Worm (Caenorhabditis elegans): Measurements from ENCODE around the gene col-166.

Gene col-166

ce11 chrX:6263194-6263698, 16.6 kb upstream of the col-166 start, which contains the start of gene W05H9.4 (continued):
- TF ChIP-seq dmd-6 (GFP tag; IDR thresholded peaks at IDR 0.05): peak; percentile 8; the same call in 1 of the 2 replicates
- TF ChIP-seq gei-8 (GFP tag; optimal IDR thresholded peaks at IDR 0.05): no peak
- TF ChIP-seq egl-43 (GFP tag; IDR thresholded peaks at IDR 0.05): no peak
- no peak for TF ChIP-seq nhr-76 (tag; optimal IDR thresholded peaks at IDR 0.05)
- peak; percentile 53 for TF ChIP-seq hlh-11 (tag; optimal IDR thresholded peaks at IDR 0.05)
- no peak for TF ChIP-seq Y75B8A.6 (GFP tag; IDR thresholded peaks at IDR 0.05)
- TF ChIP-seq nhr-6 (tag; optimal IDR thresholded peaks at IDR 0.05): no peak
- TF ChIP-seq aha-1 (tag): peak; percentile 97
- TF ChIP-seq ceh-28 (tag; optimal IDR thresholded peaks at IDR 0.05): peak; percentile 65
- no peak for TF ChIP-seq nhr-41 (GFP tag; IDR thresholded peaks at IDR 0.05)
- no peak for TF ChIP-seq zip-2 (tag; optimal IDR thresholded peaks at IDR 0.05)
- peak; percentile 39 for TF ChIP-seq mes-2 (tag; optimal IDR thresholded peaks at IDR 0.05; ENCODE audit: poor library complexity, severe bottlenecking)
- TF ChIP-seq nhr-48 (tag; optimal IDR thresholded peaks at IDR 0.05): no peak
- no peak for TF ChIP-seq nhr-102 (tag; optimal IDR thresholded peaks at IDR 0.05)

- TF ChIP-seq aha-1 (tag) (no peak), Y105C5A.15 (GFP tag; IDR thresholded peaks at IDR 0.05) (no peak), hif-1 (tag; optimal IDR thresholded peaks at IDR 0.05) (no peak), nhr-25 (tag; optimal IDR thresholded peaks at IDR 0.05; ENCODE audit: borderline replicate concordance, insufficient read depth) (no peak), nhr-42 (GFP tag; IDR thresholded peaks at IDR 0.05) (no peak), ztf-7 (tag; optimal IDR thresholded peaks at IDR 0.05) (no peak), set-16 (GFP tag; IDR thresholded peaks at IDR 0.05) (no peak), rbr-2 (tag; optimal IDR thresholded peaks at IDR 0.05) (no peak), ceh-32 (tag; optimal IDR thresholded peaks at IDR 0.05; ENCODE audit: poor library complexity) (no peak), snpc-1.2 (GFP tag; IDR thresholded peaks at IDR 0.05) (no peak), zip-11 (GFP tag; IDR thresholded peaks at IDR 0.05) (no peak), lsy-2 (tag; optimal IDR thresholded peaks at IDR 0.05) (no peak), F44E2.7 (GFP tag; IDR thresholded peaks at IDR 0.05) (no peak), mdl-1 (tag; optimal IDR thresholded peaks at IDR 0.05) (no peak)
Measured at ce11 chrX:6266739-6267138, 13.1 kb upstream of the col-166 start, which contains the start of gene W05H9.2. Gene W05H9.2 (plus strand): TSS chrX:6267039.

ce11 chrX:6271718-6272117, 8.1 kb upstream of the col-166 start, which contains the start of gene lro-1:
Gene lro-1 (plus strand): TSS chrX:6272089.
- TF ChIP-seq hlh-11 (tag; optimal IDR thresholded peaks at IDR 0.05) (peak; percentile 89), zfp-3 (GFP tag; conservative IDR thresholded peaks at IDR 0.05) (no peak), zag-1 (tag; optimal IDR thresholded peaks at IDR 0.05) (no peak), ctbp-1 (GFP tag; IDR thresholded peaks at IDR 0.05) (no peak), unc-62 (GFP tag; optimal IDR thresholded peaks at IDR 0.05 in 1 of 2) (peak in 1 of 2 experiments; percentile 66), unc-62 (tag; optimal IDR thresholded peaks at IDR 0.05) (no peak), php-3 (GFP tag; IDR thresholded peaks at IDR 0.05) (peak; percentile 88), nhr-48 (tag; optimal IDR thresholded peaks at IDR 0.05) (peak; percentile 54), T20F7.1 (GFP tag; optimal IDR thresholded peaks at IDR 0.05) (peak; percentile 56), D1046.2 (GFP tag; IDR thresholded peaks at IDR 0.05) (no peak), daf-16 (GFP tag; optimal IDR thresholded peaks at IDR 0.05) (peak in 1 of 2 experiments; percentile 85), daf-16 (tag; optimal IDR thresholded peaks at IDR 0.05) (peak; percentile 99), spr-3 (GFP tag; optimal IDR thresholded peaks at IDR 0.05) (no peak), nhr-28 (tag; optimal IDR thresholded peaks at IDR 0.05) (peak; percentile 94), nhr-77 (tag; optimal IDR thresholded peaks at IDR 0.05) (peak; percentile 70), ces-1 (GFP tag; optimal IDR thresholded peaks at IDR 0.05) (no peak), F37D6.2 (tag; optimal IDR thresholded peaks at IDR 0.05) (no peak), sdz-12 (GFP tag; optimal IDR thresholded peaks at IDR 0.05) (no peak), dmd-6 (GFP tag; IDR thresholded peaks at IDR 0.05) (peak; percentile 90), nhr-102 (tag; optimal IDR thresholded peaks at IDR 0.05) (peak; percentile 37), dpl-1 (GFP tag; optimal IDR thresholded peaks at IDR 0.05) (no peak), zip-11 (GFP tag; IDR thresholded peaks at IDR 0.05) (no peak), hif-1 (tag; optimal IDR thresholded peaks at IDR 0.05) (peak in 1 of 2 experiments; percentile 49), dve-1 (tag; optimal IDR thresholded peaks at IDR 0.05; ENCODE audit: insufficient read depth) (peak; percentile 94), egl-27 (tag; optimal IDR thresholded peaks at IDR 0.05) (no peak), hlh-30 (tag; optimal IDR thresholded peaks at IDR 0.05; ENCODE audit: insufficient read depth) (peak; percentile 76), pqm-1 (tag; optimal IDR thresholded peaks at IDR 0.05) (peak; percentile 93), lsy-2 (tag; optimal IDR thresholded peaks at IDR 0.05) (peak in 1 of 2 experiments; percentile 17)
